Worm (Caenorhabditis elegans): ENCODE results near the gene trul-1.

Gene trul-1

DNA sequence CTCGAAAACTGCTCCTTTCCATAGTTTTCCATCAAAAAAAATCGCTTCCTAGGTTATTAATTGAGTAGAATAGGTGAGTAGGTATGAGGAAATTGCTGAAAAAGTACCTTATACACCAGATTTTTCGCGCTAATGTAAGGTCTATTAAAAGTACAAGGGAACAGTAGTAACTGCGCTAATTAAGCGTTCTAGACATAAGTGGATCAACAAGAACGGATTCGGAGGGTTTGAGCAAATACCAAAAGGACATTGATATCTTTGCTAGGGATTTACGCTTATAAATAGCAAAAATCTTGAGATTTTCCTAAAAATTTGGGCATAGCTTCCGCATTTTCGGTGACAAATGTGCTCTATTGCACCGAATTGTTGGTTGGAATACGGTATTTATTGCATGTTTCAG is 8.5 kb downstream of the trul-1 start, which contains the start of gene B0432.7:
B0432.7 (minus strand) TSS at position 101 of the 400 bp plus-strand sequence.
- TF ChIP-seq tbx-37 (GFP tag; conservative IDR thresholded peaks at IDR 0.05) (no peak), F13C5.2 (tag; optimal IDR thresholded peaks at IDR 0.05) (no peak), pes-1 (GFP tag; IDR thresholded peaks at IDR 0.05) (no peak), ceh-13 (GFP tag; optimal IDR thresholded peaks at IDR 0.05) (no peak), flt-1 (GFP tag; IDR thresholded peaks at IDR 0.05) (no peak), ama-1 (optimal IDR thresholded peaks at IDR 0.05) (no peak), ceh-36 (tag; optimal IDR thresholded peaks at IDR 0.05) (no peak), hnd-1 (tag; optimal IDR thresholded peaks at IDR 0.05) (no peak), aly-1 (tag; optimal IDR thresholded peaks at IDR 0.05) (no peak), hmbx-1 (tag; optimal IDR thresholded peaks at IDR 0.05) (no peak), hmg-4 (GFP tag; optimal IDR thresholded peaks at IDR 0.05) (no peak), sea-1 (GFP tag; conservative IDR thresholded peaks at IDR 0.05) (no peak)

DNA sequence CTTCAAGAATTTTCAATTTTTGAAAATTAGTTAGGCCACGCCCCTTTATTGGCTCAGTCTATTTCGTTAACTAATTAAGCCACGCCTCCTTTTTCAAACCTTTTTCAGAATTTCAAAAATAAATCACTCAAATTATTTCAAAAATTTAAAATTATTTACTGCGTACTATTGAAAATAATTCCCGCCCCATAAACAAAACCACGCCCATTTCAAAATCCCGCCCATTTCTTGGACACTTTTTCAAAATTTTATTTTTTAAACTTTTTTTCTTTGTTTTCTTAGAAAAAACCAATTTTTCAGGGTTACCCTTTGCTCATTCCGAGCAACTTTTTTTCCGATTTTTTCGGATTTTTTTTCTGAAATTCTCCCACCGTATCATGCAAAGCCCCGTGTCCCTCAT is 18.3 kb downstream of the trul-1 start, which contains the start of gene B0432.14:
B0432.14 (plus strand) TSS at position 301 of the 400 bp plus-strand sequence.
- no peak for TF ChIP-seq ceh-13 (GFP tag; optimal IDR thresholded peaks at IDR 0.05)
- TF ChIP-seq scrt-1 (GFP tag; IDR thresholded peaks at IDR 0.05), result no peak
- TF ChIP-seq sea-1 (GFP tag; conservative IDR thresholded peaks at IDR 0.05), result no peak
- TF ChIP-seq hmbx-1 (tag; optimal IDR thresholded peaks at IDR 0.05), result no peak
- TF ChIP-seq hnd-1 (tag; optimal IDR thresholded peaks at IDR 0.05), result no peak
- TF ChIP-seq aly-1 (tag; optimal IDR thresholded peaks at IDR 0.05), result no peak
- TF ChIP-seq ets-7 (tag; optimal IDR thresholded peaks at IDR 0.05), result no peak
- no peak for TF ChIP-seq tbx-11 (GFP tag; IDR thresholded peaks at IDR 0.05)
- no peak for TF ChIP-seq hmg-4 (GFP tag; optimal IDR thresholded peaks at IDR 0.05)
- no peak for TF ChIP-seq B0310.2 (tag; optimal IDR thresholded peaks at IDR 0.05)
- no peak for TF ChIP-seq tbx-37 (GFP tag; conservative IDR thresholded peaks at IDR 0.05)
- no peak for TF ChIP-seq flt-1 (GFP tag; IDR thresholded peaks at IDR 0.05)
- no peak for TF ChIP-seq F13C5.2 (tag; optimal IDR thresholded peaks at IDR 0.05)
- no peak for TF ChIP-seq ama-1 (optimal IDR thresholded peaks at IDR 0.05)
- TF ChIP-seq pes-1 (GFP tag; IDR thresholded peaks at IDR 0.05), result no peak
- no peak for TF ChIP-seq ceh-36 (tag; optimal IDR thresholded peaks at IDR 0.05)

DNA sequence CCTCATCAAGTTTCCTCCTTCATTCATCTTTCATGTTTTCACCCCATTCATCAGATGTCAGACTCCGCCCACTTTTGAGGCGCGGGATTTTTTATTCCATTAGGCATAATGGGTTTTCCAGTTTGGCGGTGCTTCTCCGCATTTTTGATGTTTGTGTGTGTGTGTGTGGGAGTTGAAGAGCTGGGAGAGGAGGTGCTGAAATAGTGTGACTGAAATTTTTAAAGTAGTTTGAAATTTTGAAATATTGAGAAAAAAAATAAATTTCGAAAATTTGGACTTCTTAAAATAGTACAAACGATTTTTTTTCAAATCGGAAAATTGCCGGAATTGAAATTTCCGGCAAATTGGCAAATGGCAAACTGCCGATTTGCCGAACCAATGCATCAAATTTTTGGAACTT is 18.8 kb downstream of the trul-1 start, which contains the start of gene scc-2:
scc-2 (minus strand) TSS at position 101 of the 400 bp plus-strand sequence.
- TF ChIP-seq B0310.2 (tag; optimal IDR thresholded peaks at IDR 0.05) (no peak), F13C5.2 (tag; optimal IDR thresholded peaks at IDR 0.05) (no peak), ceh-36 (tag; optimal IDR thresholded peaks at IDR 0.05) (no peak), hmbx-1 (tag; optimal IDR thresholded peaks at IDR 0.05) (no peak), sea-1 (GFP tag; conservative IDR thresholded peaks at IDR 0.05) (no peak), ceh-13 (GFP tag; optimal IDR thresholded peaks at IDR 0.05) (no peak), hnd-1 (tag; optimal IDR thresholded peaks at IDR 0.05) (no peak), tbx-37 (GFP tag; conservative IDR thresholded peaks at IDR 0.05) (no peak), tbx-11 (GFP tag; IDR thresholded peaks at IDR 0.05) (no peak)

DNA sequence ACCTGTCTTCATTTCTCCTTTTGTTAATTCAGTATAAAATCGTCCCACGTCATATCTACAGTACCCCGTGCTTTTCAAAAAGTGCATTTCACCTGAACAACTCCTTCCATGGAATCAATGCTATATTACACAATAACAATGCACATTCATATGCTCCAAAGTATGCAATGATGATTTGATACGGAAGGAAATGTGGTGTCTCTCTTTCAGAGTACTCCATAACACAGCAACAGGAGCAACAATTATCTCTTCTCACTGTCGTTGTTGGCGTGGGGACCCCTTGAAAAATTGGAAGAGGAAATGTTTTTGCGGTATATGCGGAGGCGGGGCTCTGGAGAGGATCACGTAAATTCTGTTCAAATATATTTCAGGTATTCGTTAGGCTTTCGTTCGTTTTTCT is 24.9 kb downstream of the trul-1 start, which contains the start of gene cat-2:
cat-2 (plus strand) TSS at position 301 of the 400 bp plus-strand sequence.
- no peak for TF ChIP-seq tbx-37 (GFP tag; conservative IDR thresholded peaks at IDR 0.05)
- TF ChIP-seq ceh-13 (GFP tag; optimal IDR thresholded peaks at IDR 0.05), result no peak
- TF ChIP-seq flt-1 (GFP tag; IDR thresholded peaks at IDR 0.05), result no peak
- TF ChIP-seq scrt-1 (GFP tag; IDR thresholded peaks at IDR 0.05), result no peak
- TF ChIP-seq ama-1 (optimal IDR thresholded peaks at IDR 0.05), result no peak
- TF ChIP-seq hmg-4 (GFP tag; optimal IDR thresholded peaks at IDR 0.05), result no peak

DNA sequence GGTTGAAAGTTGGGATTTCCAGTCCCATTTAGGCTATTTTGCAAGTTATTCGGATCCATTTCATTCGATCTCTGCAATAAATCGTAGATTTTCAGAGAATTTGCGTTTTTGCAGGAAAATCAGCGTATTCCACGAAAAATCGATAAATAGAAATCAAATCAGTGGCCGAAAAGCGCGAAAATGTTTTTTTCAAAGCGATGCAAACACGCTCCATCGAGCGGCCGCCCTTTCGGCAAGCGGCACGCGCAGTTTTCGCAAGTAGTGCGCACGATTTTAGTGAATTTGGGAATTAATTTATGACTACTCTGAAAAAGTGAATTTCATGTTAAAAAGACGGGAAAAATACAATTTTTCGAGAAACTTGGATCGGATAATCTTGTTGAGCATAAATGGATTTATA is 27.3 kb downstream of the trul-1 start:
- peak; percentile 78 for TF ChIP-seq ceh-36 (tag; optimal IDR thresholded peaks at IDR 0.05)
- TF ChIP-seq hnd-1 (tag; optimal IDR thresholded peaks at IDR 0.05), result peak; percentile 40
- TF ChIP-seq aly-1 (tag; optimal IDR thresholded peaks at IDR 0.05), result peak; percentile 73
- TF ChIP-seq ceh-13 (GFP tag; optimal IDR thresholded peaks at IDR 0.05), result peak; percentile 33
- peak; percentile 79 for TF ChIP-seq tbx-11 (GFP tag; IDR thresholded peaks at IDR 0.05)
- TF ChIP-seq flt-1 (GFP tag; IDR thresholded peaks at IDR 0.05), result peak; percentile 77
- no peak for TF ChIP-seq ama-1 (optimal IDR thresholded peaks at IDR 0.05)
- no peak for TF ChIP-seq tra-4 (tag; optimal IDR thresholded peaks at IDR 0.05)
- peak; percentile 80 for TF ChIP-seq pes-1 (GFP tag; IDR thresholded peaks at IDR 0.05)
- TF ChIP-seq hmg-4 (GFP tag; optimal IDR thresholded peaks at IDR 0.05), result peak; percentile 84
- peak; percentile 65; the same call in 1 of the 2 replicates for TF ChIP-seq tbx-37 (GFP tag; conservative IDR thresholded peaks at IDR 0.05)
- TF ChIP-seq ets-7 (tag; optimal IDR thresholded peaks at IDR 0.05), result peak; percentile 52
- TF ChIP-seq scrt-1 (GFP tag; IDR thresholded peaks at IDR 0.05), result peak; percentile 81
- TF ChIP-seq hmbx-1 (tag; optimal IDR thresholded peaks at IDR 0.05), result peak; percentile 77
- peak; percentile 96 for TF ChIP-seq F13C5.2 (tag; optimal IDR thresholded peaks at IDR 0.05)
- peak; percentile 61; the same call in 1 of the 2 replicates for TF ChIP-seq sea-1 (GFP tag; conservative IDR thresholded peaks at IDR 0.05)
- peak; percentile 39 for TF ChIP-seq B0310.2 (tag; optimal IDR thresholded peaks at IDR 0.05)

DNA sequence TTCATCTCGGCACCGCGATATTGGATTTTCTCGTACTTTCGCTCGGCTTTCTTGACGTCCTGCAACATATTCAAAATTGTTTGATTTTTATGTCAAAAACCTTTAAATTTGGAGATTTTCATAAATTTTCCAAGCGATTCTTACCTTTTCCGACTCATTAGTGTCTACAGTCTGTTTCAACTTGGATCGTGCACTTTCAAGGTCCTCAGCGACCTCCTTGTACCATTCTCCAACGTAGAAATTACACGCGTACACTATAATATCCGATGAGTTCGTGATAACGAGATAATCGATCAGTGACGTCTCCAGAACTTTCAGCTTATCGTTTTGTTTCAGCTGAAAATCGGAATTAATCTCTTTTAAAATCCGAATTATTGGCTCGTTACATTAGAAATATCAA is 34.6 kb downstream of the trul-1 start:
- no peak for TF ChIP-seq tbx-11 (GFP tag; IDR thresholded peaks at IDR 0.05)
- no peak for TF ChIP-seq ama-1 (optimal IDR thresholded peaks at IDR 0.05)
- TF ChIP-seq B0310.2 (tag; optimal IDR thresholded peaks at IDR 0.05), result no peak
- no peak for TF ChIP-seq scrt-1 (GFP tag; IDR thresholded peaks at IDR 0.05)
- TF ChIP-seq pes-1 (GFP tag; IDR thresholded peaks at IDR 0.05), result no peak
- no peak for TF ChIP-seq hnd-1 (tag; optimal IDR thresholded peaks at IDR 0.05)
- TF ChIP-seq F13C5.2 (tag; optimal IDR thresholded peaks at IDR 0.05), result no peak
- TF ChIP-seq ceh-13 (GFP tag; optimal IDR thresholded peaks at IDR 0.05), result no peak
- TF ChIP-seq ceh-36 (tag; optimal IDR thresholded peaks at IDR 0.05), result no peak
- no peak for TF ChIP-seq aly-1 (tag; optimal IDR thresholded peaks at IDR 0.05)
- TF ChIP-seq ets-7 (tag; optimal IDR thresholded peaks at IDR 0.05), result no peak
- TF ChIP-seq tra-4 (tag; optimal IDR thresholded peaks at IDR 0.05), result no peak
- no peak for TF ChIP-seq flt-1 (GFP tag; IDR thresholded peaks at IDR 0.05)

DNA sequence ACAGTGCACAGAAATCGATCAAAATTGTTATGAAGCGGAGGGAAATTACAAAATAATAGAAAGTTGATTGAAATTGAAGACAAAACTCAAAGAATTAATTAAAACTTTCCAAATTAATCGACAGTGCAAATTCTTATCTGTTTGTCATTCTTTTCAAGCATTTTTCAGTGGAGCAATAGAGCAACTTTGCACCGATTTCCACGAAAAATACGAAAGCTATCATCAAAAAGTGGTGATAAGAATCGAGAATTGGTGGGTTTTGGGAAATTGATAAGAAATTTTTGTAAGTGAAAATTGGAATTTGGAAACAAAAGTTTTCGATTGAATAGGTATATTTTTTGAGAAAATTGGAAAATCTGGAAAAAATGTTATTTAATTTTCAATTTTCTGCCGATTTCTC is 42.3 kb downstream of the trul-1 start:
- TF ChIP-seq tbx-37 (GFP tag; conservative IDR thresholded peaks at IDR 0.05), result no peak
- TF ChIP-seq aly-1 (tag; optimal IDR thresholded peaks at IDR 0.05), result no peak
- TF ChIP-seq B0310.2 (tag; optimal IDR thresholded peaks at IDR 0.05), result no peak
